Worm (Caenorhabditis elegans) whole organism, L3 larva: ENCODE measurements around the gene C27B7.9.

Experiments used
- ama-1 ChIP-seq: fragments of 150-350 bp; optimal IDR thresholded peaks from 2 replicates; lab custom pipeline; 2018
- elt-2 ChIP-seq: sonication (generic microtip); optimal IDR thresholded peaks from 2 replicates; lab custom pipeline; 2016; ENCODE audit warnings: missing genetic modification reagents, mild to moderate bottlenecking, missing genetic modification characterization, missing compliant biosample characterization
- jun-1 ChIP-seq: fragments of 150-350 bp; optimal IDR thresholded peaks from 2 replicates; lab custom pipeline; 2014; ENCODE audit warnings: missing biosample characterization, missing genetic modification reagents, missing genetic modification characterization
- lin-15B ChIP-seq: fragments of 150-350 bp; optimal IDR thresholded peaks from 2 replicates; lab custom pipeline; 2014; ENCODE audit warnings: missing biosample characterization, missing genetic modification characterization
- lin-39 ChIP-seq: fragments of 150-350 bp; optimal IDR thresholded peaks from 2 replicates; lab custom pipeline; 2018; ENCODE audit warnings: missing biosample characterization, missing genetic modification reagents, missing genetic modification characterization
- pqm-1 ChIP-seq: fragments of 150-350 bp; optimal IDR thresholded peaks from 2 replicates; lab custom pipeline; 2017; ENCODE audit warnings: missing biosample characterization, missing genetic modification characterization, inconsistent platforms
- snpc-4 ChIP-seq: fragments of 150-350 bp; optimal IDR thresholded peaks from 2 replicates; lab custom pipeline; 2014; ENCODE audit warnings: missing biosample characterization, missing genetic modification characterization
- unc-39 ChIP-seq: sonication (generic microtip); optimal IDR thresholded peaks from 4 replicates; lab custom pipeline; 2017; ENCODE audit warnings: missing biosample characterization, missing genetic modification characterization
- ztf-11 ChIP-seq: fragments of 150-350 bp; optimal IDR thresholded peaks from 2 replicates; lab custom pipeline; 2014; ENCODE audit warnings: missing biosample characterization, missing genetic modification characterization

DNA sequence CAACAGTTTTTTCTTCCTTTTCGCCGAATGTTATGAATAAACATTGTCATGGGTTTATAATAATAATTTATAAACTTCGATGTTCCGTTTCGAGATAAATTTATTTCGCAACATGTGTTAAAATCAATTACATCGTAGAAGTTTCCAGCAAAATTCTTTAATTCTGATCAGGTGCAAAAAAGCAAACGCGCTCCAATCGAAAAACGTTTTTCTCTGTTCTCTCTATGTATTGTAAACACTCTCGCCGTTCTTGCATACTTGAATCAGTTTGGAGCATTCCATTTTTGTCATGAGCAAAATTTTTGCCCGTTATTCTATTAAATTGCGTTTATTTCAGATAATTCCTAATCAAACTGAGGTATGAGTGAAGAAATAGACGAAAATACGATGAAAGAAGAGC is 22.2 kb downstream of the C27B7.9 start, which contains the start of gene rad-54.L2:
- TF ChIP-seq snpc-4 (no peak), lin-15B (tag; lab: Kevin White, UChicago) (peak; percentile 72), lin-39 (tag; lab: Kevin White, UChicago) (peak; percentile 28), pqm-1 (tag; lab: Kevin White, UChicago) (peak; percentile 46), unc-39 (tag; lab: Kevin White, UChicago) (no peak), jun-1 (tag; lab: Kevin White, UChicago) (peak; percentile 26), ztf-11 (tag; lab: Kevin White, UChicago) (no peak), ama-1 (lab: Kevin White, UChicago) (peak; percentile 20), elt-2 (tag; lab: Kevin White, UChicago) (peak; percentile 60)
